Worm (Caenorhabditis elegans): ENCODE results near the gene ZC443.1.

- TF ChIP-seq unc-62 (GFP tag; optimal IDR thresholded peaks at IDR 0.05) (no peak), sem-2 (GFP tag; optimal IDR thresholded peaks at IDR 0.05) (no peak), blmp-1 (tag; optimal IDR thresholded peaks at IDR 0.05) (no peak), snpc-4 (tag; optimal IDR thresholded peaks at IDR 0.05) (no peak), ceh-43 (GFP tag; optimal IDR thresholded peaks at IDR 0.05) (no peak), elt-3 (tag; optimal IDR thresholded peaks at IDR 0.05) (no peak)
These were observed 44.9 kb upstream of the ZC443.1 start, which contains the start of gene C44H9.7 for ce11 chrV:12854766-12855165.
